Worm (Caenorhabditis elegans): ENCODE data around the gene gtr-1.
A peak's percentile ranks its signal among the peaks of the same experiment; 100 is the strongest.

The gtr-1 gene

DNA sequence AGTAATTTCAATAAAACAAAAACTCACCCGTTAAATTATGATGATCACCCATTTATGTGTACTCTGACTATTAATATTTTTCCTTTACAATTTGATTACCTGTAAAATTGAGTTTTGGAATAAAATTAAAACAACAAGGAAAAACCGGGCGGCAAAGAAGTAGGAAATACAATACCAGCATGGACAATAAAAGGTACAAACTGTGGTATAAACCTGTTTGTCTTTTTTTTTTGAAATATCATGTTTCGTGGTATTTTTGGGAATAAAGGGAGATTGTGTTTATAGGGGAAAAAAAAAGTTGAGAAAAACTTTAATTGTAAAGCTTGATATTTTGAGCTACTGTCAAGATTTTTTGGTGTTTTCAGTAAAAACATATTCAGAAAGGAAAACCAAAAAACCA is 22.8 kb downstream of the gtr-1 start, which contains the start of gene daf-3:
Gene daf-3 (minus strand): TSS at position 101 of the 400 bp plus-strand sequence.
- TF ChIP-seq nhr-237 (tag; optimal IDR thresholded peaks at IDR 0.05) = no peak
- TF ChIP-seq unc-39 (tag; optimal IDR thresholded peaks at IDR 0.05) = no peak
- no peak for TF ChIP-seq ceh-39 (tag; optimal IDR thresholded peaks at IDR 0.05)
- TF ChIP-seq flh-1 (GFP tag; optimal IDR thresholded peaks at IDR 0.05) = no peak
- TF ChIP-seq mls-2 (tag; optimal IDR thresholded peaks at IDR 0.05) = no peak
- no peak for TF ChIP-seq drap-1 (GFP tag; optimal IDR thresholded peaks at IDR 0.05)
- no peak for TF ChIP-seq nhr-2 (tag; optimal IDR thresholded peaks at IDR 0.05)
- no peak for TF ChIP-seq nhr-76 (tag; optimal IDR thresholded peaks at IDR 0.05)
- TF ChIP-seq ceh-43 (GFP tag; optimal IDR thresholded peaks at IDR 0.05) = no peak

DNA sequence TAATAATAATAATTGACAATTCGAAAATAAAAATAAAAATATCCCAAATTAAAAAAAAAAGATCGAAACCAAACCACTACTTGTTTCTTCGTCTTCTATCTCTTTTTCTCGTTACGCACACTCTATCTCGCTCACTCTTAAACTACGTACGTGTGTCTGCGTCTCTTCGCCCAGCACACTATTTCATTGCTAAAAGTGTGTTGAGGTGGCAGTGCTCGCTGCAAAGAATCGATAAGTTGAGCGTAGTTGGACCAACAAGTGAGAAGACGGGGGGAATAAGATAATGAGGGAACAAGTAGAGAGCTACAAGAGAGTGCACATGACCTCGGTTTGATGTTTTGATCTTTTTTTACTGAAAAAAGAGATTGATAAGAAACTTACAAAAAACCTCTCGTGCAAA is 23.3 kb downstream of the gtr-1 start:
- TF ChIP-seq unc-120 (tag; optimal IDR thresholded peaks at IDR 0.05; ENCODE audit: poor library complexity, severe bottlenecking) (no peak), ceh-39 (tag; optimal IDR thresholded peaks at IDR 0.05) (peak; percentile 69), zip-8 (tag; optimal IDR thresholded peaks at IDR 0.05) (no peak), pha-4 (tag; optimal IDR thresholded peaks at IDR 0.05) (no peak), bed-3 (GFP tag; optimal IDR thresholded peaks at IDR 0.05) (no peak), sem-2 (GFP tag; optimal IDR thresholded peaks at IDR 0.05) (no peak), ces-1 (GFP tag; optimal IDR thresholded peaks at IDR 0.05) (peak; percentile 78), hlh-1 (tag; optimal IDR thresholded peaks at IDR 0.05) (peak; percentile 24), unc-62 (GFP tag; optimal IDR thresholded peaks at IDR 0.05) (peak; percentile 7), nhr-237 (tag; optimal IDR thresholded peaks at IDR 0.05) (no peak), M03D4.4 (tag; optimal IDR thresholded peaks at IDR 0.05) (no peak), nhr-28 (tag; optimal IDR thresholded peaks at IDR 0.05) (no peak), ztf-11 (tag; optimal IDR thresholded peaks at IDR 0.05) (no peak), lin-13 (tag; optimal IDR thresholded peaks at IDR 0.05) (no peak), ham-2 (GFP tag; optimal IDR thresholded peaks at IDR 0.05) (no peak)

DNA sequence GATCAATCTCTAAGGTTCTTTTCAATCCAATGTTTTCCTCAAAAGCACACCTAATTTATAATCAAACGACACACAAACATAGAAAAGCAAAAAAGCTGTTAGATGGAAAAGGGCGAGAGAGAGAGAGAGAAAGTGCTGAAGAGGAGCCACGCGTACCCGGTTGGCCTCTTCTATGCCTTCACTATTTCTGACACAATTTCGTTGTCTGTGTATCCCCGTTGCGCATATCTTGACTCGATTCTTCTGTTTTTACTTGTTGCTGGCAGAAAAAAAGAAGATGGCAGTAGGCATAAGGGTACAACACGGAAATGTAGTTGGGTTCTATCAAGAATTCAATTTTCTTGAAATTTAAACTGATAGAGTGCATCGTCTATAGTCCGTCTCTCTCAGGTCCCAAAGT is 24.9 kb downstream of the gtr-1 start:
- TF ChIP-seq bed-3 (GFP tag; optimal IDR thresholded peaks at IDR 0.05) (no peak), unc-120 (tag; optimal IDR thresholded peaks at IDR 0.05; ENCODE audit: poor library complexity, severe bottlenecking) (peak; percentile 69), nhr-237 (tag; optimal IDR thresholded peaks at IDR 0.05) (peak; percentile 41), drap-1 (GFP tag; optimal IDR thresholded peaks at IDR 0.05) (peak; percentile 42), tbx-8 (GFP tag; optimal IDR thresholded peaks at IDR 0.05) (no peak), nhr-2 (tag; optimal IDR thresholded peaks at IDR 0.05) (no peak), elt-3 (tag; optimal IDR thresholded peaks at IDR 0.05) (no peak), hlh-1 (tag; optimal IDR thresholded peaks at IDR 0.05) (peak; percentile 14), cnd-1 (tag; optimal IDR thresholded peaks at IDR 0.05) (no peak), mab-5 (tag; optimal IDR thresholded peaks at IDR 0.05) (no peak), ham-2 (GFP tag; optimal IDR thresholded peaks at IDR 0.05) (peak; percentile 41), nhr-76 (tag; optimal IDR thresholded peaks at IDR 0.05) (no peak), ceh-39 (tag; optimal IDR thresholded peaks at IDR 0.05) (no peak), mls-2 (tag; optimal IDR thresholded peaks at IDR 0.05) (peak; percentile 12), pha-4 (tag; optimal IDR thresholded peaks at IDR 0.05) (peak; percentile 43), lin-13 (tag; optimal IDR thresholded peaks at IDR 0.05) (no peak), unc-62 (GFP tag; optimal IDR thresholded peaks at IDR 0.05) (peak; percentile 13), ces-1 (GFP tag; optimal IDR thresholded peaks at IDR 0.05) (peak; percentile 91), lin-32 (GFP tag; optimal IDR thresholded peaks at IDR 0.05) (no peak), M03D4.4 (tag; optimal IDR thresholded peaks at IDR 0.05) (no peak), blmp-1 (tag; optimal IDR thresholded peaks at IDR 0.05) (no peak), sptf-1 (tag; optimal IDR thresholded peaks at IDR 0.05) (peak; percentile 53), elt-1 (tag; optimal IDR thresholded peaks at IDR 0.05; ENCODE audit: borderline replicate concordance, insufficient read depth) (no peak), snpc-4 (tag; optimal IDR thresholded peaks at IDR 0.05) (no peak), ztf-11 (tag; optimal IDR thresholded peaks at IDR 0.05) (no peak), lsy-2 (tag; optimal IDR thresholded peaks at IDR 0.05) (no peak), flh-1 (GFP tag; optimal IDR thresholded peaks at IDR 0.05) (no peak), mep-1 (tag; optimal IDR thresholded peaks at IDR 0.05) (peak; percentile 24)

DNA sequence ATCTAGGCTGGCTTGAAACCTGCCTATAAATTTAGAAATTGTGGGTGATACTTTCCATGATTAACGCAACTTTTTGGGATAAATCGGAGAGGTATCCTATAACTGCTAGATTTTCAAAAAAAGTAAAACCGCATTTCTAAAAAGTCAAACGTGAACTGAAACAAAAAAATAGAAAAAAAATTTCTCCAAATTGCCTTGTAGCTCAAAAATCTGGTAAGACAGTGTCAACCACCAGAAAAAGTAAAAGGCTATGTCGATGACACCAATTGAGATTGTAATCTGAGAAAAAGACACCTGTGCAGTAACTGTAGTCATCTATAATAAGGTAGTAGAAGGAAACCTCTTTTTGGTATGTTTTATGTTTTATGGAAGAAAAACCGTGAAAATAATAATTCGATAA is 26.0 kb downstream of the gtr-1 start, which contains the start of gene wdr-54:
Gene wdr-54 (plus strand): TSS at position 301 of the 400 bp plus-strand sequence.
- TF ChIP-seq lin-32 (GFP tag; optimal IDR thresholded peaks at IDR 0.05) = no peak
- no peak for TF ChIP-seq zip-8 (tag; optimal IDR thresholded peaks at IDR 0.05)
- TF ChIP-seq ham-2 (GFP tag; optimal IDR thresholded peaks at IDR 0.05) = no peak
- no peak for TF ChIP-seq hlh-1 (tag; optimal IDR thresholded peaks at IDR 0.05)
- no peak for TF ChIP-seq nhr-76 (tag; optimal IDR thresholded peaks at IDR 0.05)
- TF ChIP-seq pha-4 (tag; optimal IDR thresholded peaks at IDR 0.05) = no peak

All from whole organism, mixed stage, embryonic.